Worm (Caenorhabditis elegans) whole organism, L4/young adult: ENCODE data around the gene F38A1.13.

Source experiments
- dao-5 ChIP-seq: sonication (generic microtip); optimal IDR thresholded peaks from 2 replicates; lab custom pipeline; 2016; ENCODE audit warnings: missing genotype, missing genetic modification characterization, moderate library complexity, missing compliant biosample characterization
- him-1 ChIP-seq: sonication (generic microtip); optimal IDR thresholded peaks from 2 replicates; lab custom pipeline; 2016; ENCODE audit warnings: missing genotype, missing genetic modification reagents, missing genetic modification characterization, missing compliant biosample characterization

DNA sequence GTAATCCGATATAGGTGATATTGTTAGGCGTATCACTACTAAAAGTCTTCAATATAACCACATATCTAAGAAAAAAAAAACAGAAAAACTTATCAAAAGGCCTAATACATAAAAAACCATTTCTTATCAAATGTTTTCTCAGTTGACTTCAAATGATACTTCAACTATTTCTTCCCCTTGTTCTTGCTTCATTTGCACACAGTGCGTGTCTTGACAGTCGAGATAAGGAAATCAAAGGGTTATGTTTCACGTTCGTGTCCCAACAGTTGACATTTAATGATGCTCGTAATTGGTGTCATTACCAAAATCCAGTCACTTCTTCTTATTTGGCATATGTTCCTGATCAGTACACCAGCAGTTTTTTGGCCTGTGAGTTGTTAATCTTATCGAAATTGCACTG lies 1.7 kb downstream of the F38A1.13 start, which contains the start of gene clec-170:
- no peak for TF ChIP-seq dao-5
- no peak for TF ChIP-seq him-1 (tag; lab: Kevin White, UChicago)
